Worm (Caenorhabditis elegans) whole organism, L3 larva: ENCODE results near the gene T22G5.1.

Source experiments
- ZK546.5 ChIP-seq: sonication (generic microtip); optimal IDR thresholded peaks from 2 replicates; lab custom pipeline; 2017; ENCODE audit warnings: missing biosample characterization, missing genetic modification characterization
- aly-2 ChIP-seq: fragments of 150-350 bp; optimal IDR thresholded peaks from 2 replicates; lab custom pipeline; 2014; ENCODE audit warnings: missing biosample characterization, missing genetic modification characterization
- ama-1 ChIP-seq: fragments of 150-350 bp; optimal IDR thresholded peaks from 2 replicates; lab custom pipeline; 2018
- ceh-16 ChIP-seq: sonication (generic microtip); optimal IDR thresholded peaks from 2 replicates; lab custom pipeline; 2017; ENCODE audit warnings: missing biosample characterization, missing genetic modification characterization
- ceh-28 ChIP-seq: fragments of 150-350 bp; optimal IDR thresholded peaks from 2 replicates; lab custom pipeline; 2014; ENCODE audit warnings: missing biosample characterization, missing genetic modification reagents, missing genetic modification characterization
- ceh-82 ChIP-seq: fragments of 150-350 bp; optimal IDR thresholded peaks from 2 replicates; lab custom pipeline; 2014; ENCODE audit warnings: missing biosample characterization, missing genetic modification characterization
- daf-12 ChIP-seq: fragments of 150-350 bp; optimal IDR thresholded peaks from 2 replicates; lab custom pipeline; 2014; ENCODE audit warnings: missing biosample characterization, missing genetic modification reagents, missing genetic modification characterization
- egl-27 ChIP-seq: sonication (generic microtip); optimal IDR thresholded peaks from 4 replicates; lab custom pipeline; 2017; ENCODE audit warnings: missing biosample characterization, missing genetic modification reagents, missing genetic modification characterization
- egl-5 ChIP-seq: fragments of 150-350 bp; optimal IDR thresholded peaks from 2 replicates; lab custom pipeline; 2017; ENCODE audit warnings: missing biosample characterization, missing genetic modification reagents, missing genetic modification characterization, inconsistent platforms
- elt-1 ChIP-seq: fragments of 150-350 bp; optimal IDR thresholded peaks from 2 replicates; lab custom pipeline; 2014; ENCODE audit warnings: missing biosample characterization, missing genetic modification characterization
- elt-2 ChIP-seq: sonication (generic microtip); optimal IDR thresholded peaks from 2 replicates; lab custom pipeline; 2016; ENCODE audit warnings: missing genetic modification reagents, mild to moderate bottlenecking, missing genetic modification characterization, missing compliant biosample characterization
- fkh-10 ChIP-seq: sonication (generic microtip); optimal IDR thresholded peaks from 2 replicates; lab custom pipeline; 2017; ENCODE audit warnings: missing biosample characterization, missing genetic modification reagents, missing genetic modification characterization
- fkh-2 ChIP-seq: fragments of 150-350 bp; optimal IDR thresholded peaks from 2 replicates; lab custom pipeline; 2014; ENCODE audit warnings: missing biosample characterization, missing genetic modification reagents, missing genetic modification characterization
- fos-1 ChIP-seq: fragments of 150-350 bp; optimal IDR thresholded peaks from 2 replicates; lab custom pipeline; 2014; ENCODE audit warnings: missing biosample characterization, missing genetic modification characterization
- hmg-11 ChIP-seq: sonication (generic microtip); optimal IDR thresholded peaks from 2 replicates; lab custom pipeline; 2016; ENCODE audit warnings: missing genetic modification characterization, missing compliant biosample characterization
- jun-1 ChIP-seq: fragments of 150-350 bp; optimal IDR thresholded peaks from 2 replicates; lab custom pipeline; 2014; ENCODE audit warnings: missing biosample characterization, missing genetic modification reagents, missing genetic modification characterization
- lin-15B ChIP-seq: fragments of 150-350 bp; optimal IDR thresholded peaks from 2 replicates; lab custom pipeline; 2014; ENCODE audit warnings: missing biosample characterization, missing genetic modification characterization
- lsy-12 ChIP-seq: sonication (generic microtip); optimal IDR thresholded peaks from 2 replicates; lab custom pipeline; 2016; ENCODE audit warnings: mild to moderate bottlenecking, missing genetic modification characterization, missing compliant biosample characterization
- mml-1 ChIP-seq: fragments of 150-350 bp; sonication (generic microtip); optimal IDR thresholded peaks from 3 replicates; lab custom pipeline; 2014; ENCODE audit warnings: missing biosample characterization, missing genetic modification characterization
- nfya-1 ChIP-seq: sonication (generic microtip); optimal IDR thresholded peaks from 2 replicates; lab custom pipeline; 2017; ENCODE audit warnings: missing genetic modification characterization, mild to moderate bottlenecking, missing compliant biosample characterization, antibody characterized with exemption, moderate library complexity; ENCODE audit not compliant: insufficient read depth
- nhr-11 ChIP-seq: fragments of 150-350 bp; optimal IDR thresholded peaks from 2 replicates; lab custom pipeline; 2014; ENCODE audit warnings: missing biosample characterization, missing genetic modification characterization
- nhr-12 ChIP-seq: fragments of 150-350 bp; optimal IDR thresholded peaks from 2 replicates; lab custom pipeline; 2014; ENCODE audit warnings: missing biosample characterization, missing genetic modification characterization
- nhr-23 ChIP-seq: fragments of 150-350 bp; optimal IDR thresholded peaks from 2 replicates; lab custom pipeline; 2014; ENCODE audit warnings: missing biosample characterization, missing genetic modification reagents, missing genetic modification characterization
- nhr-237 ChIP-seq: fragments of 150-350 bp; optimal IDR thresholded peaks from 2 replicates; lab custom pipeline; 2014; ENCODE audit warnings: missing biosample characterization, missing genetic modification characterization
- nhr-25 ChIP-seq: sonication (generic microtip); optimal IDR thresholded peaks from 2 replicates; lab custom pipeline; 2017; ENCODE audit warnings: missing biosample characterization, missing genetic modification characterization
- nhr-28 ChIP-seq: fragments of 150-350 bp; optimal IDR thresholded peaks from 2 replicates; lab custom pipeline; 2014; ENCODE audit warnings: missing biosample characterization, missing genetic modification characterization
- nhr-43 ChIP-seq: sonication (generic microtip); optimal IDR thresholded peaks from 2 replicates; lab custom pipeline; 2016; ENCODE audit warnings: mild to moderate bottlenecking, missing genetic modification characterization, missing compliant biosample characterization; ENCODE audit not compliant: poor library complexity, severe bottlenecking
- nhr-76 ChIP-seq: fragments of 150-350 bp; sonication (generic microtip); optimal IDR thresholded peaks from 5 replicates; lab custom pipeline; 2014; ENCODE audit warnings: missing biosample characterization, missing genetic modification characterization
- nhr-77 ChIP-seq: fragments of 150-350 bp; optimal IDR thresholded peaks from 2 replicates; lab custom pipeline; 2014; ENCODE audit warnings: missing biosample characterization, missing genetic modification characterization
- pqm-1 ChIP-seq: fragments of 150-350 bp; optimal IDR thresholded peaks from 2 replicates; lab custom pipeline; 2017; ENCODE audit warnings: missing biosample characterization, missing genetic modification characterization, inconsistent platforms
- sea-2 ChIP-seq: fragments of 150-350 bp; sonication (generic microtip); optimal IDR thresholded peaks from 4 replicates; lab custom pipeline; 2014; ENCODE audit warnings: missing biosample characterization, missing genetic modification reagents, missing genetic modification characterization
- tbx-2 ChIP-seq: sonication (generic microtip); optimal IDR thresholded peaks from 2 replicates; lab custom pipeline; 2016; ENCODE audit warnings: mild to moderate bottlenecking, missing genetic modification characterization, missing compliant biosample characterization
- unc-39 ChIP-seq: sonication (generic microtip); optimal IDR thresholded peaks from 4 replicates; lab custom pipeline; 2017; ENCODE audit warnings: missing biosample characterization, missing genetic modification characterization
- unc-62 ChIP-seq: fragments of 150-350 bp; sonication (generic microtip); optimal IDR thresholded peaks from 4 replicates; lab custom pipeline; 2014; ENCODE audit warnings: missing biosample characterization, missing genetic modification reagents, missing genetic modification characterization
- zag-1 ChIP-seq: fragments of 150-350 bp; optimal IDR thresholded peaks from 2 replicates; lab custom pipeline; 2014; ENCODE audit warnings: missing biosample characterization, missing genetic modification characterization
- ztf-11 ChIP-seq: fragments of 150-350 bp; optimal IDR thresholded peaks from 2 replicates; lab custom pipeline; 2014; ENCODE audit warnings: missing biosample characterization, missing genetic modification characterization
- ztf-4 ChIP-seq: fragments of 150-350 bp; optimal IDR thresholded peaks from 2 replicates; lab custom pipeline; 2014; ENCODE audit warnings: missing biosample characterization, missing genetic modification characterization

The T22G5.1 gene

DNA sequence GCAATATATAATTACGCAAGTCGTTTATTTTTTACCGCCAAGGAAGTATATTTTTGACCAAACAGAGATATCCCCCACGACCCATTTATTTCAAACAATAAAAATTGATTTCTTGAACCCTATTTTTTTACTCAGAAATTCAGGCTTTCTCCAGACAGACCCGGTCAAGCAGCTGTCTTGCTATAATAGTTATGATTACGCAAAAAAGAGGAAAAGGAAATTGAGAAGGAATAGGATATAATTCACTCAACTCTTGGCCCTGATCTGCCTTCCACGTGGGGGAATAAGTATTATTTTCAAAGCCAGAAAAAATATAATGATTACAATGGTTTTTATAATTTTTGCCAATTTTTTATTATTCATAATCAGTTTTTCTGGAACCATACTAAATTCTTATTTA is 19.5 kb upstream of the T22G5.1 start, which contains the start of gene srx-136:
Gene srx-136 (plus strand): TSS at position 301 of the 400 bp plus-strand sequence.
- TF ChIP-seq ceh-28 (tag; lab: Kevin White, UChicago) (no peak), pqm-1 (no peak), egl-5 (tag; lab: Kevin White, UChicago) (no peak), ztf-11 (no peak), ceh-16 (tag; lab: Kevin White, UChicago) (no peak), ZK546.5 (tag; lab: Kevin White, UChicago) (no peak), nfya-1 (tag; lab: Kevin White, UChicago) (no peak)

DNA sequence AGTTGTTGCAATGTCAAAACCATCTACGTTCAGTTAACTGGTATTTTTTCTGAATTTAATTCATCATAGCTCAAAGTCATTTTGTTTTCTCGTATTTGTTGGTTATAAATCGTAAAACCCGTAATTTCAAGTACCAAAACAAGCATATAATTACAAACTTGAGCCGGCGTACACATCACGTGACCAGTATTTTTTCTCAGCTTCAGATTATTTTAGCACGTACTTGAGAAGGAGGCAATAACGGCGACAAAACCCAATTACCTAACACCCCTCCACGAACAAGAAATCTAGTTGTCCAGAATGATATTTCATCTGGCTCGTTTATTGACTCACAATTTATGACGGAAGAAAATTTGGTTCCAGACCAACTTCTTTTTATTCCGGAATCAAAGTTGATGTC is 17.7 kb upstream of the T22G5.1 start, which contains the start of gene srx-135:
Gene srx-135 (plus strand): TSS at position 301 of the 400 bp plus-strand sequence.
- TF ChIP-seq hmg-11 (tag; lab: Kevin White, UChicago) (no peak), ztf-11 (no peak), ztf-4 (tag; lab: Kevin White, UChicago) (no peak), nhr-12 (tag; lab: Kevin White, UChicago) (no peak), nhr-237 (tag; lab: Kevin White, UChicago) (no peak), unc-62 (GFP tag; lab: Kevin White, UChicago) (no peak), nhr-76 (tag; lab: Kevin White, UChicago) (no peak), elt-1 (tag; lab: Kevin White, UChicago) (no peak), zag-1 (no peak), nhr-43 (no peak), sea-2 (GFP tag; lab: Kevin White, UChicago) (no peak), tbx-2 (tag; lab: Kevin White, UChicago) (no peak), ceh-82 (no peak), lsy-12 (tag; lab: Kevin White, UChicago) (no peak), ZK546.5 (tag; lab: Kevin White, UChicago) (no peak), mml-1 (tag; lab: Kevin White, UChicago) (no peak), nhr-77 (tag; lab: Kevin White, UChicago) (no peak)

ce11 chrV:13862505-13862904 is 14.1 kb upstream of the T22G5.1 start, which contains the start of gene srx-137:
TSS of gene srx-137 (plus strand) at chrV:13862805.
- TF ChIP-seq egl-27 (tag; lab: Kevin White, UChicago): no peak
- no peak for TF ChIP-seq fkh-10 (GFP tag; lab: Kevin White, UChicago)
- no peak for TF ChIP-seq nhr-76 (tag; lab: Kevin White, UChicago)
- TF ChIP-seq elt-2: no peak
- no peak for TF ChIP-seq lin-15B (tag; lab: Kevin White, UChicago)
- TF ChIP-seq unc-39: no peak
- TF ChIP-seq nhr-12 (tag; lab: Kevin White, UChicago): no peak
- no peak for TF ChIP-seq aly-2 (tag; lab: Kevin White, UChicago)
- no peak for TF ChIP-seq nhr-43
- TF ChIP-seq mml-1 (tag; lab: Kevin White, UChicago): no peak
- TF ChIP-seq ZK546.5 (tag; lab: Kevin White, UChicago): no peak
- TF ChIP-seq pqm-1: no peak
- TF ChIP-seq lsy-12 (tag; lab: Kevin White, UChicago): no peak
- no peak for TF ChIP-seq nhr-237 (tag; lab: Kevin White, UChicago)
- no peak for TF ChIP-seq nhr-28 (tag; lab: Kevin White, UChicago)
- TF ChIP-seq sea-2 (GFP tag; lab: Kevin White, UChicago): no peak
- TF ChIP-seq hmg-11 (tag; lab: Kevin White, UChicago): no peak
- TF ChIP-seq daf-12 (tag; lab: Kevin White, UChicago): no peak

DNA sequence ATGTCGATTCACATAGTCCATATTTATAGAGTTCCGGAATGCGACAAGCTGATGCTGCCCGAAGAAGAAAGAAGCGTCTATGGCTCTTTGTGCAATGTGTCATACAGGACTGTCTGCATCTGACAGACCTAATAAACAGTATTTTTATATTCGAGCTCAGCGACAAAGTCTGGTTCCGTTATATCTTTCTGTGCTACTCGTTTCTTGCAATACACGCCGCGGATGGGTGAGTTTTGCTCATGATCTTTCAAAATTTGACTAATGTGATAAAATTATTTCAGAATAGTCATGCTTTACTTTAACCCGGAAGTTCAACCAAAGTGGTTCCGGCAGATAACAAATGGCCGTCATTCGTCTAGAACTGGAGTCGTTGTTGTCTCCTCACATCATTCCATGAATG is 12.9 kb upstream of the T22G5.1 start:
- TF ChIP-seq ztf-4 (tag; lab: Kevin White, UChicago) (no peak), nhr-237 (tag; lab: Kevin White, UChicago) (no peak), nfya-1 (tag; lab: Kevin White, UChicago) (no peak), tbx-2 (tag; lab: Kevin White, UChicago) (no peak), pqm-1 (no peak), hmg-11 (tag; lab: Kevin White, UChicago) (no peak), jun-1 (tag; lab: Kevin White, UChicago) (no peak), nhr-11 (tag; lab: Kevin White, UChicago) (no peak), nhr-77 (tag; lab: Kevin White, UChicago) (no peak), fkh-2 (tag; lab: Kevin White, UChicago) (no peak), ZK546.5 (tag; lab: Kevin White, UChicago) (no peak), ama-1 (lab: Kevin White, UChicago) (no peak), fos-1 (no peak), nhr-23 (tag; lab: Kevin White, UChicago) (no peak), nhr-25 (tag; lab: Kevin White, UChicago) (no peak), ceh-82 (no peak), ceh-28 (tag; lab: Kevin White, UChicago) (no peak)
